Worm (Caenorhabditis elegans) whole organism, early embryonic: ENCODE data around the gene C02B10.6.

ENCODE experiments used
- B0310.2 ChIP-seq: sonication (generic microtip); optimal IDR thresholded peaks from 2 replicates; lab custom pipeline; 2016; ENCODE audit warnings: mild to moderate bottlenecking, missing genetic modification characterization, missing compliant biosample characterization
- F13C5.2 ChIP-seq: sonication (generic microtip); optimal IDR thresholded peaks from 2 replicates; lab custom pipeline; 2017; ENCODE audit warnings: mild to moderate bottlenecking, missing genetic modification characterization, inconsistent platforms, missing compliant biosample characterization
- aly-1 ChIP-seq: sonication (generic microtip); optimal IDR thresholded peaks from 2 replicates; lab custom pipeline; 2016; ENCODE audit warnings: missing genetic modification characterization, missing compliant biosample characterization
- ama-1 ChIP-seq: fragments of 150-350 bp; optimal IDR thresholded peaks from 2 replicates; lab custom pipeline; 2014
- ceh-13 ChIP-seq: fragments of 200-800 bp; sonication (Bioruptor generic); optimal IDR thresholded peaks from 2 replicates; lab custom pipeline; 2018; ENCODE audit warnings: mild to moderate bottlenecking, missing genetic modification characterization, missing compliant biosample characterization
- ets-7 ChIP-seq: sonication (generic microtip); optimal IDR thresholded peaks from 2 replicates; lab custom pipeline; 2016; ENCODE audit warnings: missing genotype, missing genetic modification characterization, missing compliant biosample characterization
- hmbx-1 ChIP-seq: sonication (generic microtip); optimal IDR thresholded peaks from 2 replicates; lab custom pipeline; 2016; ENCODE audit warnings: mild to moderate bottlenecking, missing genetic modification characterization, missing compliant biosample characterization
- hnd-1 ChIP-seq: sonication (generic microtip); optimal IDR thresholded peaks from 2 replicates; lab custom pipeline; 2016; ENCODE audit warnings: missing genetic modification characterization, missing compliant biosample characterization
- scrt-1 ChIP-seq: fragments of 200-800 bp; sonication (Bioruptor generic); IDR thresholded peaks from 2 replicates; pipeline ENCODE4 v1.3.6; 2022; ENCODE audit warnings: missing genetic modification characterization, missing compliant biosample characterization
- tra-4 ChIP-seq: sonication (generic microtip); optimal IDR thresholded peaks from 2 replicates; lab custom pipeline; 2017; ENCODE audit warnings: missing genetic modification characterization, missing compliant biosample characterization

DNA sequence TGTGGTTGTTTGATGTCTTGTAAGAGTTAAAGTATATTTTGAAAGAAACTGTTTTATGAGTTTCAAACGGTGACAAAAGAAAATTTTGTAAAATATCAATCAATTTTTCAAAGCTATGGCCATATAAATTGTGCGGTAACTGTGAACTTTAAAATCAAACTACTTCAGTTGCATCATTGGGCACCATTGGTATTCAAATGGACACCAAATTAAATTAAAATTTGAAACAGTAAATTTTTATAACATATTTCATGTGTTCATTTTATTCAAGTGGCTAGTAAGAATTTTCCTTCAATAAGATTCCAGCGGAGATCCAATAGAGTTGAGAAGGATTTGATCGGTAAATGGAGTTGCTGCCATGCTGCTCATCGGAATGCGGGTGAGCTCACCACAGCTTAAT lies 39.3 kb upstream of the C02B10.6 start:
- TF ChIP-seq ets-7 (tag; lab: Kevin White, UChicago): no peak
- no peak for TF ChIP-seq tra-4 (tag; lab: Kevin White, UChicago)
- TF ChIP-seq ama-1 (lab: Kevin White, UChicago): no peak
- TF ChIP-seq hnd-1 (tag; lab: Kevin White, UChicago): no peak
- no peak for TF ChIP-seq ceh-13
- no peak for TF ChIP-seq scrt-1 (GFP tag; lab: Robert Waterston, UW)
- TF ChIP-seq F13C5.2 (tag; lab: Kevin White, UChicago): no peak
- no peak for TF ChIP-seq aly-1 (tag; lab: Kevin White, UChicago)
- TF ChIP-seq B0310.2 (tag; lab: Kevin White, UChicago): no peak
- TF ChIP-seq hmbx-1 (tag; lab: Kevin White, UChicago): no peak
